Worm (Caenorhabditis elegans): ENCODE data around the gene mdt-22.
A peak's percentile ranks its signal among the peaks of the same experiment; 100 is the strongest.
"Not testable (repeated sequence)": the region's sequence is repeated elsewhere in the genome, so short reads cannot be mapped to it uniquely, and the experiment has no call there.

The mdt-22 gene

ce11 chrII:10288926-10289325 is 12.1 kb upstream of the mdt-22 start:
- TF ChIP-seq sptf-2 (GFP tag; optimal IDR thresholded peaks at IDR 0.05) (no peak), ceh-27 (GFP tag; optimal IDR thresholded peaks at IDR 0.05) (no peak), lir-1 (GFP tag; conservative IDR thresholded peaks at IDR 0.05) (no peak), K12H6.12 (tag; optimal IDR thresholded peaks at IDR 0.05) (no peak), Y56A3A.18 (GFP tag; IDR thresholded peaks at IDR 0.05) (no peak), nhr-27 (tag; optimal IDR thresholded peaks at IDR 0.05) (no peak), lsl-1 (GFP tag; optimal IDR thresholded peaks at IDR 0.05) (no peak), nhr-90 (tag; optimal IDR thresholded peaks at IDR 0.05) (no peak), zfh-2 (GFP tag; conservative IDR thresholded peaks at IDR 0.05) (no peak), unc-62 (GFP tag; optimal IDR thresholded peaks at IDR 0.05) (no peak), Y67H2A.10 (GFP tag; conservative IDR thresholded peaks at IDR 0.05) (no peak), ztf-28 (GFP tag; IDR thresholded peaks at IDR 0.05) (no peak)

DNA sequence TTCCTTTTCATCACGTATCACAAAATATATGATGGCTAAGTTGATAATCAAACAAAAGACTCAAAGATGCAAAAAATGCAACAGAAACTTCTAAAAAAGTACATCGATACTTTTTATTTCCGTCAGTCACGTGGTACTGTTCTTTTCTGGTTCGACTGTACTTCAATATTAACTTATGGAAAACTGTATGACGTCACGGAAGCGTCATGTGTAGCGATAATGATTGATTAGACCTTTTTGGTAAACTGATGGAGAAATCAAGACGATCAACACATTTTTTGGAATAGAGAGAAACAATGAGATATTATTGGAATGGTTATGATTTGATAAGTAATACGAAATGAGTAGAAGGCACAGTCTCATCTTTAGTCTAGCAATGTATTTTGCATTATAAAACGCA is 6.8 kb upstream of the mdt-22 start:
- TF ChIP-seq F55B11.4 (tag; optimal IDR thresholded peaks at IDR 0.05; ENCODE audit: borderline replicate concordance, insufficient read depth): no peak
- peak; percentile 15 for TF ChIP-seq lin-40 (tag; optimal IDR thresholded peaks at IDR 0.05)

DNA sequence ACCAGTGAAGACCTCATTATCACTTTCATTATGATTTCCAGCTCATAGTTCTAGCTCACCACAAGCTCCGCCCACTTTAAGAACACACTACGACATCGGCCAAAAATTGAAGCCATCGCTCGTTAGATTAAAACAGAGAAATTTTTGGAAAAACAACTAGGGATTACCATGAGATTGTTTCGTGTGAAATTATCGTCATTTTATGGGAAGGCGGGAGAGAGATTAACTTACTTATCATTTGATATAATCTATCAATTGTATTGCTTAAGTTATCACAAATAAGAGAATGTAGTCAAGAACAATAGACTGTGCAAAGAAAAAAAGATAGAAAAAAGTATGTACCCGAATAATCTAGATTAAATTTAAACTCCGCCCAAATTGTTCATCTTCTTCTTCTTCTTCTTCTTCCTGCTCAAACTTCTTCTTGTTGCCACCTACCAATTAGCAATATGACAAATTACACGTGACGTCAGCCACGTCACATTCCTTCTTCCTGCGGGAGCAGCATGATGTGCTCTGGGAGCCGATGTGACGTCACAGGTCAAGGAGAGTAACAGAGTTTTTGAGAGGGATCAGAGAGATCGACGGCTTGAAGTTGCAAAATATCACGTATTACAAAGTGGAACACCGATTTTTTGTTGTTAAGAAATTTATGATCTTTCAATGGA is 800 bp upstream of the mdt-22 start, which contains the start of gene nep-26:
TSS of gene nep-26 (minus strand) at position 51 of the 668 bp plus-strand sequence.
- TF ChIP-seq hsf-1 (GFP tag; IDR thresholded peaks at IDR 0.05) (0 out of 2 replicates have a peak, but pooled peaks have one; percentile 17), F52B5.7 (tag; optimal IDR thresholded peaks at IDR 0.05) (no peak), K11D2.4 (GFP tag; IDR thresholded peaks at IDR 0.05) (0 out of 2 replicates have a peak, but pooled peaks have one; percentile 25)

DNA sequence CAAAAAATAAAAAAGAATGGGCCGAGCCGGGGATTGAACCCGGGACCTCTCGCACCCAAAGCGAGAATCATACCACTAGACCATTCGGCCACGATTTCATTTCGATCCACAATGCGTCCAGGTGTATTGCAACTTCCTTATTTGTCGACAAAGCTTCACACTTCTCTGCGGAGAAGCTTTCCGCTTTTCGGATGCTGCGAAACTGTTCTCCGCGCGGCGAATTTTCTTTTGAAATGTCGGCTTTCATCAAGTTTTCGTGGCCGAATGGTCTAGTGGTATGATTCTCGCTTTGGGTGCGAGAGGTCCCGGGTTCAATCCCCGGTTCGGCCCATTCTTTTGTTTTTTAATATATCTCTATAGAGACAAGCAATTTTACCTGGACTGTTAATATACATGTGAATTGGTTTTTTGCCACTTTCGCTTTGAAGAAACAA is 1.1 kb downstream of the mdt-22 start:
- peak; percentile 73; the same call in 1 of the 2 replicates for TF ChIP-seq lin-26 (GFP tag; IDR thresholded peaks at IDR 0.05)
- peak; percentile 41 for TF ChIP-seq egrh-3 (GFP tag; IDR thresholded peaks at IDR 0.05)
- not testable (repeated sequence) for TF ChIP-seq cebp-1 (GFP tag; IDR thresholded peaks at IDR 0.05)
- peak; percentile 1 for TF ChIP-seq cebp-1 (tag; optimal IDR thresholded peaks at IDR 0.05)
- 0 out of 2 replicates have a peak, but pooled peaks have one; percentile 61 for TF ChIP-seq cebp-2 (GFP tag; IDR thresholded peaks at IDR 0.05)
- TF ChIP-seq B0261.1 (tag; optimal IDR thresholded peaks at IDR 0.05): peak; percentile 58
- 0 out of 2 replicates have a peak, but pooled peaks have one; percentile 16 for TF ChIP-seq ekl-4 (GFP tag; IDR thresholded peaks at IDR 0.05)
- peak; percentile 34; the same call in 1 of the 2 replicates for TF ChIP-seq hmg-1.2 (GFP tag; IDR thresholded peaks at IDR 0.05)
- TF ChIP-seq pbrm-1 (GFP tag; IDR thresholded peaks at IDR 0.05): peak; percentile 34; the same call in 1 of the 2 replicates
- TF ChIP-seq egl-44 (GFP tag; IDR thresholded peaks at IDR 0.05): peak; percentile 26; the same call in 1 of the 2 replicates
- TF ChIP-seq C17E4.6 (GFP tag; IDR thresholded peaks at IDR 0.05): 0 out of 2 replicates have a peak, but pooled peaks have one; percentile 5
- peak; percentile 26; the same call in 1 of the 2 replicates for TF ChIP-seq F33H1.4 (GFP tag; IDR thresholded peaks at IDR 0.05)
- peak; percentile 83 for TF ChIP-seq tbp1 (GFP tag; optimal IDR thresholded peaks at IDR 0.05)
- TF ChIP-seq madf-6 (GFP tag; IDR thresholded peaks at IDR 0.05): peak; percentile 59
- TF ChIP-seq D2030.7 (GFP tag; IDR thresholded peaks at IDR 0.05): peak; percentile 33; the same call in 1 of the 2 replicates
- TF ChIP-seq nhr-90 (tag; optimal IDR thresholded peaks at IDR 0.05): peak; percentile 30
- peak; percentile 52 for TF ChIP-seq rpc-1 (optimal IDR thresholded peaks at IDR 0.05)
- TF ChIP-seq rpc-1 (tag; optimal IDR thresholded peaks at IDR 0.05): peak; percentile 72
- TF ChIP-seq dox-1 (GFP tag; IDR thresholded peaks at IDR 0.05): peak; percentile 13; the same call in 1 of the 2 replicates
- TF ChIP-seq attf-3 (GFP tag; conservative IDR thresholded peaks at IDR 0.05): 0 out of 2 replicates have a peak, but pooled peaks have one; percentile 19
- TF ChIP-seq ztf-18 (tag; optimal IDR thresholded peaks at IDR 0.05): peak; percentile 14
- TF ChIP-seq ceh-91 (GFP tag; IDR thresholded peaks at IDR 0.05): 0 out of 2 replicates have a peak, but pooled peaks have one; percentile 31
